Fruit fly (Drosophila melanogaster): ENCODE measurements around the gene Prosbeta7.

Prosbeta7 gene

dm6 chr3R:5320672-5321071, 37.5 kb downstream of the Prosbeta7 start (continued):
- TF ChIP-seq gcm (GFP tag; optimal IDR thresholded peaks at IDR 0.05) (no peak), ttk (GFP tag; IDR thresholded peaks at IDR 0.05) (no peak), CG2120 (GFP tag; optimal IDR thresholded peaks at IDR 0.05) (no peak), gt (GFP tag; IDR thresholded peaks at IDR 0.05) (no peak), CG10654 (GFP tag; optimal IDR thresholded peaks at IDR 0.05) (no peak), btn (GFP tag; optimal IDR thresholded peaks at IDR 0.05) (no peak), CG13424 (tag; optimal IDR thresholded peaks at IDR 0.05) (no peak), CG31441 (GFP tag; IDR thresholded peaks at IDR 0.05) (no peak), CG18011 (GFP tag; optimal IDR thresholded peaks at IDR 0.05) (no peak), Dbx (GFP tag; IDR thresholded peaks at IDR 0.05) (no peak), CG12071 (GFP tag; optimal IDR thresholded peaks at IDR 0.05) (no peak), bigmax (GFP tag; optimal IDR thresholded peaks at IDR 0.05) (no peak), CG30403 (GFP tag; optimal IDR thresholded peaks at IDR 0.05) (no peak), trh (GFP tag; optimal IDR thresholded peaks at IDR 0.05) (no peak), CG9727 (GFP tag; optimal IDR thresholded peaks at IDR 0.05) (no peak), CG2129 (GFP tag; IDR thresholded peaks at IDR 0.05; ENCODE audit: partially characterized antibody) (no peak), CG16779 (GFP tag; IDR thresholded peaks at IDR 0.05) (no peak), klu (GFP tag; IDR thresholded peaks at IDR 0.05) (no peak), CG6175 (GFP tag; IDR thresholded peaks at IDR 0.05) (no peak), tin (GFP tag; optimal IDR thresholded peaks at IDR 0.05) (no peak), CG17829 (tag; optimal IDR thresholded peaks at IDR 0.05) (no peak), CG8924 (tag; optimal IDR thresholded peaks at IDR 0.05) (no peak), sens-2 (GFP tag; IDR thresholded peaks at IDR 0.05) (no peak), Bgb (GFP tag; IDR thresholded peaks at IDR 0.05; ENCODE audit: partially characterized antibody) (no peak), seq (GFP tag; IDR thresholded peaks at IDR 0.05) (no peak), CG2712 (tag; optimal IDR thresholded peaks at IDR 0.05) (no peak), Lpt (GFP tag; optimal IDR thresholded peaks at IDR 0.05) (no peak), Hr51 (GFP tag; optimal IDR thresholded peaks at IDR 0.05) (no peak), gcm2 (GFP tag; optimal IDR thresholded peaks at IDR 0.05) (no peak), CG9609 (GFP tag; optimal IDR thresholded peaks at IDR 0.05) (no peak), CG5245 (GFP tag; optimal IDR thresholded peaks at IDR 0.05) (no peak), CG4424 (GFP tag; optimal IDR thresholded peaks at IDR 0.05) (no peak), grau (tag; optimal IDR thresholded peaks at IDR 0.05) (no peak), eyg (GFP tag; optimal IDR thresholded peaks at IDR 0.05) (no peak)

- no peak for TF ChIP-seq Sin3A (optimal IDR thresholded peaks at IDR 0.05)
- no peak for TF ChIP-seq klu (GFP tag; IDR thresholded peaks at IDR 0.05)
- no peak for TF ChIP-seq Six4 (GFP tag; optimal IDR thresholded peaks at IDR 0.05)
- TF ChIP-seq aop (GFP tag; IDR thresholded peaks at IDR 0.05): no peak
- TF ChIP-seq CG11504 (tag; optimal IDR thresholded peaks at IDR 0.05): peak; percentile 19
- TF ChIP-seq CG11696 (GFP tag; IDR thresholded peaks at IDR 0.05): 0 out of 2 replicates have a peak, but pooled peaks have one; percentile 16
- TF ChIP-seq CG2712 (tag; optimal IDR thresholded peaks at IDR 0.05): peak; percentile 46
- peak; percentile 60 for TF ChIP-seq CG7271 (tag; optimal IDR thresholded peaks at IDR 0.05)
- peak; percentile 36 for TF ChIP-seq nerfin-1 (tag; optimal IDR thresholded peaks at IDR 0.05)
- TF ChIP-seq cad (GFP tag; optimal IDR thresholded peaks at IDR 0.05): no peak
- no peak for TF ChIP-seq gce (GFP tag; IDR thresholded peaks at IDR 0.05)
- peak; percentile 40 for TF ChIP-seq CG12299 (tag; optimal IDR thresholded peaks at IDR 0.05)
- TF ChIP-seq Usf (GFP tag; optimal IDR thresholded peaks at IDR 0.05): no peak
- TF ChIP-seq dati (GFP tag; IDR thresholded peaks at IDR 0.05): no peak
- peak; percentile 24 for TF ChIP-seq CG1602 (GFP tag; optimal IDR thresholded peaks at IDR 0.05)
- TF ChIP-seq D (optimal IDR thresholded peaks at IDR 0.05): no peak
- TF ChIP-seq D (GFP tag; optimal IDR thresholded peaks at IDR 0.05): peak; percentile 58
- TF ChIP-seq NC2α (GFP tag; optimal IDR thresholded peaks at IDR 0.05): peak; percentile 19
- TF ChIP-seq CG9797 (GFP tag; optimal IDR thresholded peaks at IDR 0.05): no peak
- peak; percentile 17 for TF ChIP-seq CG11398 (GFP tag; optimal IDR thresholded peaks at IDR 0.05)
- TF ChIP-seq Meics (GFP tag; optimal IDR thresholded peaks at IDR 0.05): peak; percentile 27
Observed at dm6 chr3R:5319059-5319785, 38.9 kb downstream of the Prosbeta7 start.
